Fruit fly (Drosophila melanogaster): Measurements from ENCODE around the gene Sos.

The Sos gene

dm6 chr2L:13780109-13780947 lies 33.3 kb upstream of the Sos start, which contains the start of the genes CG9008 and p38b (continued):
- TF ChIP-seq tap (tag; optimal IDR thresholded peaks at IDR 0.05) (peak; percentile 74), Myb (GFP tag; optimal IDR thresholded peaks at IDR 0.05) (no peak), Ets97D (GFP tag; optimal IDR thresholded peaks at IDR 0.05) (peak; percentile 9), CG11560 (tag; IDR thresholded peaks at IDR 0.05) (no peak), eyg (GFP tag; optimal IDR thresholded peaks at IDR 0.05) (no peak), mld (GFP tag; IDR thresholded peaks at IDR 0.05; ENCODE audit: partially characterized antibody) (no peak), gcm2 (GFP tag; optimal IDR thresholded peaks at IDR 0.05) (peak; percentile 6), her (GFP tag; optimal IDR thresholded peaks at IDR 0.05) (peak; percentile 99), Nf-YC (tag; optimal IDR thresholded peaks at IDR 0.05) (peak; percentile 90), CG16779 (GFP tag; IDR thresholded peaks at IDR 0.05) (no peak), CG9215 (GFP tag; IDR thresholded peaks at IDR 0.05) (peak; percentile 56), Hr39 (optimal IDR thresholded peaks at IDR 0.05) (no peak), insv (GFP tag; optimal IDR thresholded peaks at IDR 0.05) (peak; percentile 65 to 95), sd (tag; optimal IDR thresholded peaks at IDR 0.05) (peak; percentile 57), p53 (GFP tag; optimal IDR thresholded peaks at IDR 0.05) (no peak), ERR (GFP tag; optimal IDR thresholded peaks at IDR 0.05) (no peak), gsb (GFP tag; IDR thresholded peaks at IDR 0.05) (no peak), HHEX (GFP tag; optimal IDR thresholded peaks at IDR 0.05) (peak; percentile 80), caup (GFP tag; optimal IDR thresholded peaks at IDR 0.05; ENCODE audit: severe bottlenecking) (peak; percentile 82), Sry-δ (GFP tag; optimal IDR thresholded peaks at IDR 0.05) (peak; percentile 37), fd64A (GFP tag; optimal IDR thresholded peaks at IDR 0.05) (no peak), CG11093 (GFP tag; IDR thresholded peaks at IDR 0.05) (0 out of 3 replicates have a peak, but pooled peaks have one; percentile 32), unc-4 (GFP tag; IDR thresholded peaks at IDR 0.05; ENCODE audit: partially characterized antibody) (peak; percentile 51), CG1233 (GFP tag; optimal IDR thresholded peaks at IDR 0.05) (peak; percentile 80), D19A (tag; optimal IDR thresholded peaks at IDR 0.05) (peak; percentile 99), Nf-YB (GFP tag; optimal IDR thresholded peaks at IDR 0.05) (peak; percentile 81), trem (tag; optimal IDR thresholded peaks at IDR 0.05) (peak; percentile 53), phol (tag; optimal IDR thresholded peaks at IDR 0.05) (peak; percentile 88), CG4854 (GFP tag; optimal IDR thresholded peaks at IDR 0.05) (peak; percentile 35), dm (GFP tag; optimal IDR thresholded peaks at IDR 0.05) (no peak), Taf1 (GFP tag; IDR thresholded peaks at IDR 0.05) (no peak), Oli (tag; optimal IDR thresholded peaks at IDR 0.05) (peak; percentile 87), zen2 (GFP tag; IDR thresholded peaks at IDR 0.05; ENCODE audit: partially characterized antibody) (no peak; the same call in 2 of the 3 replicates), CG7357 (GFP tag; IDR thresholded peaks at IDR 0.05) (peak; percentile 39; the same call in 1 of the 3 replicates), nerfin-1 (tag; optimal IDR thresholded peaks at IDR 0.05) (peak; percentile 76), CG14965 (GFP tag; optimal IDR thresholded peaks at IDR 0.05; ENCODE audit: borderline replicate concordance) (no peak), CG1024 (GFP tag; IDR thresholded peaks at IDR 0.05) (no peak), CG1792 (GFP tag; optimal IDR thresholded peaks at IDR 0.05) (no peak), CG15601 (tag; optimal IDR thresholded peaks at IDR 0.05) (peak; percentile 86), ase (GFP tag; IDR thresholded peaks at IDR 0.05) (no peak; the same call in 2 of the 3 replicates), Usf (GFP tag; optimal IDR thresholded peaks at IDR 0.05) (peak; percentile 71), Rfx (GFP tag; IDR thresholded peaks at IDR 0.05) (peak; percentile 68), oc (tag; optimal IDR thresholded peaks at IDR 0.05) (no peak), CG4424 (GFP tag; optimal IDR thresholded peaks at IDR 0.05) (peak; percentile 75), CG32767 (GFP tag; IDR thresholded peaks at IDR 0.05) (peak; percentile 61), Med (GFP tag) (peak; percentile 91), gem (tag; optimal IDR thresholded peaks at IDR 0.05) (peak; percentile 94), cwo (GFP tag; optimal IDR thresholded peaks at IDR 0.05) (peak; percentile 80), scrt (GFP tag; optimal IDR thresholded peaks at IDR 0.05) (peak; percentile 80)
